Worm (Caenorhabditis elegans): ENCODE measurements around the gene C38C3.3.

ce11 chrV:1545694-1546093 lies 50.3 kb downstream of the C38C3.3 start, which contains the start of gene oac-32:
- TF ChIP-seq unc-62 (GFP tag; optimal IDR thresholded peaks at IDR 0.05), result no peak
- no peak for TF ChIP-seq ama-1 (optimal IDR thresholded peaks at IDR 0.05)
- no peak for TF ChIP-seq snpc-4 (tag; optimal IDR thresholded peaks at IDR 0.05)
- TF ChIP-seq daf-12 (tag; optimal IDR thresholded peaks at IDR 0.05), result no peak
- TF ChIP-seq ztf-4 (tag; optimal IDR thresholded peaks at IDR 0.05), result no peak
- TF ChIP-seq aly-2 (tag; optimal IDR thresholded peaks at IDR 0.05), result no peak
- TF ChIP-seq tbx-2 (tag; optimal IDR thresholded peaks at IDR 0.05), result no peak
- no peak for TF ChIP-seq ztf-11 (tag; optimal IDR thresholded peaks at IDR 0.05)
- no peak for TF ChIP-seq skn-1 (tag; optimal IDR thresholded peaks at IDR 0.05)
- no peak for TF ChIP-seq nfya-1 (tag; optimal IDR thresholded peaks at IDR 0.05; ENCODE audit: insufficient read depth)
- TF ChIP-seq ceh-82 (tag; optimal IDR thresholded peaks at IDR 0.05), result no peak
- no peak for TF ChIP-seq nhr-12 (tag; optimal IDR thresholded peaks at IDR 0.05)
